Fruit fly (Drosophila melanogaster): Measurements from ENCODE around the gene Cap-D3.

DNA sequence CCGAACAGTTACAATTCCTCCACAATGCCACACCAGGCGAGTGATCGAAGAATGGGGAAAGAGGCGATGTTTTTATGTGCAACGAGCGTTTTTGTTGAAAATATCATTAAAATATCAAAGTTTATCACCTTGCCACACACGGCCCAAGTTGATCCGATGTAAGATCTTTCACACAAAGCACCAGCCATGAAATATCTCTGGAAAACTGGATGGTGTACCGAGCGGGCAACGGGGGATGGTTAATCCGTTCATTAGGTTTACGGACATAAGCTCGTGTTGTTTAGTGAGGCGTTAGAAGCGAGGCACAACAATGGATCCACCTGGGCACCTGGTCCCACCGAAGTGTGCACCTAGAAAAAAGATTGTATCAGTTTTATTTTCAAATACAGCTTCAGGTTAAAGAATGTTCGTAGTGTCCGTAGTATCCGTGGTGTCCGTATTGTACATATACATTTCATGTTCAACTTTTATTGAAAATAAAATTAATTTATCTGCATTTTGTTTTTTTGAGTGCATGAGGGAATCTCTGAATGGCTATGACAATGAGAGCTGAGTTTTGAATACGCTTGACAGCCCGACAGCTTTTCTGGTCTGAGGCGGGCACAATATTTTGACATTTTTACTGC, 29.1 kb upstream of the Cap-D3 start:
- no peak for TF ChIP-seq CG31627 (GFP tag; optimal IDR thresholded peaks at IDR 0.05)
- peak; percentile 36; the same call in 1 of the 3 replicates for TF ChIP-seq CG6163 (GFP tag; IDR thresholded peaks at IDR 0.05)
- TF ChIP-seq Sox14 (GFP tag; optimal IDR thresholded peaks at IDR 0.05): no peak
- no peak for TF ChIP-seq CG10669 (GFP tag; optimal IDR thresholded peaks at IDR 0.05)
- TF ChIP-seq Gug (GFP tag; IDR thresholded peaks at IDR 0.05): no peak
- TF ChIP-seq CG6792 (GFP tag; optimal IDR thresholded peaks at IDR 0.05): no peak
- no peak for TF ChIP-seq CG6854 (GFP tag; optimal IDR thresholded peaks at IDR 0.05)
- TF ChIP-seq Sox15 (GFP tag; optimal IDR thresholded peaks at IDR 0.05): no peak
- no peak for TF ChIP-seq Hr38 (GFP tag; optimal IDR thresholded peaks at IDR 0.05)
- TF ChIP-seq Ets21C (GFP tag; optimal IDR thresholded peaks at IDR 0.05): no peak
- no peak for TF ChIP-seq esn (GFP tag; optimal IDR thresholded peaks at IDR 0.05)
- TF ChIP-seq CG11294 (GFP tag; IDR thresholded peaks at IDR 0.05): no peak
- TF ChIP-seq CG8119 (GFP tag; IDR thresholded peaks at IDR 0.05): no peak

Measured in whole organism, prepupa.